Worm (Caenorhabditis elegans) whole organism, early embryonic: ENCODE results near the gene btb-17.

Experiments
- B0310.2 ChIP-seq: sonication (generic microtip); optimal IDR thresholded peaks from 2 replicates; lab custom pipeline; 2016; ENCODE audit warnings: mild to moderate bottlenecking, missing genetic modification characterization, missing compliant biosample characterization
- F13C5.2 ChIP-seq: sonication (generic microtip); optimal IDR thresholded peaks from 2 replicates; lab custom pipeline; 2017; ENCODE audit warnings: mild to moderate bottlenecking, missing genetic modification characterization, inconsistent platforms, missing compliant biosample characterization
- aly-1 ChIP-seq: sonication (generic microtip); optimal IDR thresholded peaks from 2 replicates; lab custom pipeline; 2016; ENCODE audit warnings: missing genetic modification characterization, missing compliant biosample characterization
- ama-1 ChIP-seq: fragments of 150-350 bp; optimal IDR thresholded peaks from 2 replicates; lab custom pipeline; 2014
- ceh-13 ChIP-seq: fragments of 200-800 bp; sonication (Bioruptor generic); optimal IDR thresholded peaks from 2 replicates; lab custom pipeline; 2018; ENCODE audit warnings: mild to moderate bottlenecking, missing genetic modification characterization, missing compliant biosample characterization
- ceh-36 ChIP-seq: sonication (generic microtip); optimal IDR thresholded peaks from 2 replicates; lab custom pipeline; 2016; ENCODE audit warnings: missing genetic modification characterization, inconsistent platforms, missing compliant biosample characterization
- ets-7 ChIP-seq: sonication (generic microtip); optimal IDR thresholded peaks from 2 replicates; lab custom pipeline; 2016; ENCODE audit warnings: missing genotype, missing genetic modification characterization, missing compliant biosample characterization
- flt-1 ChIP-seq: fragments of 200-800 bp; sonication (Bioruptor generic); IDR thresholded peaks from 2 replicates; pipeline ENCODE4 v1.3.6; 2022; ENCODE audit warnings: missing genetic modification characterization, missing compliant biosample characterization
- hmbx-1 ChIP-seq: sonication (generic microtip); optimal IDR thresholded peaks from 2 replicates; lab custom pipeline; 2016; ENCODE audit warnings: mild to moderate bottlenecking, missing genetic modification characterization, missing compliant biosample characterization
- hmg-4 ChIP-seq: fragments of 200-800 bp; sonication (Bioruptor generic); optimal IDR thresholded peaks from 2 replicates; lab custom pipeline; 2018; ENCODE audit warnings: mild to moderate bottlenecking, missing genetic modification characterization, missing compliant biosample characterization
- hnd-1 ChIP-seq: sonication (generic microtip); optimal IDR thresholded peaks from 2 replicates; lab custom pipeline; 2016; ENCODE audit warnings: missing genetic modification characterization, missing compliant biosample characterization
- pes-1 ChIP-seq: fragments of 200-800 bp; sonication (Bioruptor generic); IDR thresholded peaks from 2 replicates; pipeline ENCODE4 v1.3.6; 2022; ENCODE audit warnings: missing genetic modification reagents, missing genetic modification characterization, missing compliant biosample characterization
- scrt-1 ChIP-seq: fragments of 200-800 bp; sonication (Bioruptor generic); IDR thresholded peaks from 2 replicates; pipeline ENCODE4 v1.3.6; 2022; ENCODE audit warnings: missing genetic modification characterization, missing compliant biosample characterization
- sea-1 ChIP-seq: fragments of 200-800 bp; sonication (Bioruptor generic); conservative IDR thresholded peaks from 2 replicates; pipeline ENCODE4 v1.3.6; 2022; ENCODE audit warnings: missing genetic modification characterization, missing compliant biosample characterization
- tbx-11 ChIP-seq: fragments of 200-800 bp; sonication (Bioruptor generic); IDR thresholded peaks from 2 replicates; pipeline ENCODE4 v1.3.6; 2022; ENCODE audit warnings: missing genetic modification characterization, missing compliant biosample characterization
- tbx-37 ChIP-seq: fragments of 200-800 bp; sonication (Bioruptor generic); conservative IDR thresholded peaks from 2 replicates; pipeline ENCODE4 v1.3.6; 2022; ENCODE audit warnings: missing genetic modification reagents, missing genetic modification characterization, missing compliant biosample characterization
- tra-4 ChIP-seq: sonication (generic microtip); optimal IDR thresholded peaks from 2 replicates; lab custom pipeline; 2017; ENCODE audit warnings: missing genetic modification characterization, missing compliant biosample characterization

The btb-17 gene

DNA sequence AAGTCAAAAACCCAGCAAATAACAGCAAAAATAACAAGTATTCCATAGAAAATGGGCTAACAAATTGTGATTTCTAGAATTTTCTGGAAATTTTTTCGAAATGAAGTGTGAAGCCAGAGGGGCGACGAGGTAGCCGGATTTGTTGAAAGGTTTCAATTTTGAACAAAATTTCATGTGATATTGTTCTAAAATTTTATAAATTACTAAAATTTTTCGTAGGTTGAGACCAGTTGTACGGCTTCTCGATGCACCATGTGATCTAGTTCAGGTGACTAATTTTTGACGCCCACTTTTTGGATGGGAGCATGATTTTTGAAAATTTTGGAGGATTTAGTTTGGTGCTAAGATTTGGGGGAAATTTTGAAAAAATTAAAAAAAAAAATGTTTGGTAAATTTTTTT, 36.0 kb upstream of the btb-17 start, which contains the start of gene gcy-19:
gcy-19 (minus strand) TSS at position 101 of the 400 bp plus-strand sequence.
- TF ChIP-seq flt-1 (GFP tag; lab: Robert Waterston, UW) (no peak), hmg-4 (GFP tag; lab: Kevin White, UChicago) (no peak), ama-1 (lab: Kevin White, UChicago) (no peak), ceh-13 (no peak), hmbx-1 (tag; lab: Kevin White, UChicago) (no peak), hnd-1 (no peak), tbx-11 (GFP tag; lab: Robert Waterston, UW) (no peak), sea-1 (GFP tag; lab: Robert Waterston, UW) (no peak), aly-1 (no peak), pes-1 (GFP tag; lab: Robert Waterston, UW) (no peak), tbx-37 (GFP tag; lab: Robert Waterston, UW) (no peak), F13C5.2 (tag; lab: Kevin White, UChicago) (no peak), ceh-36 (no peak), scrt-1 (GFP tag; lab: Robert Waterston, UW) (no peak), B0310.2 (tag; lab: Kevin White, UChicago) (no peak), tra-4 (tag; lab: Kevin White, UChicago) (no peak), ets-7 (tag; lab: Kevin White, UChicago) (no peak)

DNA sequence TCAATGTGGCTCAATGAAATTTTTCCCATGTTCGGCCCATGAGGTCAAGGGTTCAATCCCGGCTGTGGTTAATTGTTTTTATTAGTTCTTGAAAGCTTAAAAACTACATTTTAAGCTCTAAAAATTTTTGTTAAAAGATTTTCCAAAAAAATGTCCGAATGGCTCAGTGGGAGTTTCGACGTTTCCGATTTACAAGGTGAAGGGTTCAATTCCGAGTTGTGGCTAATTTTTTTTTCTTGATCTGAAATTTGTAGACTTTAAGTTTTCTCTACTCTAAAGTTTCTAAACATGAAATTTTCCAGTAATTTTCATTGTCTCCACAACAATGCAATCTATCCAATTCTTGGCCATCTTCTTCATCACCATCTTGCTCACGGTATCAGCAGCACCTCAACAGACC, 32.7 kb upstream of the btb-17 start, which contains the start of gene F02E11.2:
F02E11.2 (plus strand) TSS at position 301 of the 400 bp plus-strand sequence.
- TF ChIP-seq tbx-37 (GFP tag; lab: Robert Waterston, UW) (no peak), aly-1 (no peak), sea-1 (GFP tag; lab: Robert Waterston, UW) (no peak), B0310.2 (tag; lab: Kevin White, UChicago) (no peak), ama-1 (lab: Kevin White, UChicago) (no peak), hmg-4 (GFP tag; lab: Kevin White, UChicago) (no peak), ceh-36 (no peak), tra-4 (tag; lab: Kevin White, UChicago) (no peak), tbx-11 (GFP tag; lab: Robert Waterston, UW) (no peak), pes-1 (GFP tag; lab: Robert Waterston, UW) (no peak)

DNA sequence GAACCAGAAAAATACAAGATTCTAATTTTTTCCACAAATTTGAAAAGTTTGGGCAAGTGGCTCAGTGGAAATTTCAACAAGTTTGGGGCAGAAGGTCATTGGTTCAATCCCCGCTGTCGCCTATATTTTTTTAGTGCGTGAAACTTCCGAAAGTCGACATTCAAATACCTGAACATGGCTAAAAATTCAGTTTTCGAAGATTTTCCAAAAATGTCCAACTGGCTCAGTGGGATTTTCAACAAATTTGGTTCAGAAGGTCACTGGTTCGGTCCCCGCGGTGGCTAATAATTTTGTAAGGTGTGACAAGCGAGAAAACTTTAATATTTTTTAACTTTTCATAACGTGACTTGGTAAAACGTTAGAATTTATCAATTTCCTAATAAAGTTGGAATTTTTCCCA, 30.5 kb upstream of the btb-17 start:
- TF ChIP-seq ets-7 (tag; lab: Kevin White, UChicago) (no peak), hmbx-1 (tag; lab: Kevin White, UChicago) (no peak), F13C5.2 (tag; lab: Kevin White, UChicago) (no peak), tbx-37 (GFP tag; lab: Robert Waterston, UW) (no peak), pes-1 (GFP tag; lab: Robert Waterston, UW) (no peak), scrt-1 (GFP tag; lab: Robert Waterston, UW) (no peak)

DNA sequence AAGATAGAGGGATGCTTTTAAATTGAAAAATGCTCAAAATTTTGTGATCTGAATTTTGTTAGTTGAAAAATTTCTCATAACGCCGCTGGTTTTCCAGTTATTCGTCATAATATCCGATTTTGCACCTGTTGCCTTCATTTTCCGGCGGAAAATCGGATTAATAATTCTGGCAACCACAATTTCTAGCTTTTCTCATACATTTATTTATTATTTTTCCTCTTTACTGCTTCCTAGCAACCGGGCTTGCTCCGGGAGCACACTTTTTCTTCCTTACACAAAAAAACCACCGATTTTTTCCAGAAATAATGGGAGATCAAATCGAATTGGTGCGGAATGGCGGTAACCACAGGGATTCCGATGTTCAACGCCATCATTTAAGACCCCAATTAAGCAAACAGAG, 27.8 kb upstream of the btb-17 start, which contains the start of gene F02E11.7:
F02E11.7 (plus strand) TSS at position 301 of the 400 bp plus-strand sequence.
- TF ChIP-seq ceh-36 (no peak), ets-7 (tag; lab: Kevin White, UChicago) (no peak), ceh-13 (no peak), scrt-1 (GFP tag; lab: Robert Waterston, UW) (no peak), B0310.2 (tag; lab: Kevin White, UChicago) (no peak), flt-1 (GFP tag; lab: Robert Waterston, UW) (no peak), sea-1 (GFP tag; lab: Robert Waterston, UW) (no peak), tbx-11 (GFP tag; lab: Robert Waterston, UW) (no peak), tra-4 (tag; lab: Kevin White, UChicago) (no peak), F13C5.2 (tag; lab: Kevin White, UChicago) (no peak), hmbx-1 (tag; lab: Kevin White, UChicago) (no peak), pes-1 (GFP tag; lab: Robert Waterston, UW) (no peak), tbx-37 (GFP tag; lab: Robert Waterston, UW) (no peak), hnd-1 (no peak), ama-1 (lab: Kevin White, UChicago) (no peak), hmg-4 (GFP tag; lab: Kevin White, UChicago) (no peak), aly-1 (no peak)

DNA sequence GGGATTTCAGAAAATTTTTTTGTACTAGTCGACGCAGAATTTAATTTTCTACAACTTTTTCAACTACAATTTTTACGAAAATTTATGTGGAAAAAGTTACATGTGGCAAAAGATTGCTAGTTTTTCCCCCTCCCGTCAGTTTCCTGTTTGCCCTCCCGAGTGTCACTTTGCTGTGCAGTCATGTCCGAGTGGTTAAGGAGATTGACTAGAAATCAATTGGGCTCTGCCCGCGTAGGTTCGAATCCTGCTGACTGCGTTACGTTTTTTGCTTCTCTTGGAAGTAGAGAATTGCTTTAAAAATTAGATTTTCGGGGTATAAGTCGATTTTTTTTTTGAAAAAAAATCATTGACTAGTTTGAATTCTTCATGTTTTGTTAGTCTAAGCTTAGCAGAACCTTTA, 27.4 kb upstream of the btb-17 start:
- TF ChIP-seq aly-1 (no peak), flt-1 (GFP tag; lab: Robert Waterston, UW) (peak; percentile 60; the same call in 1 of the 2 replicates), scrt-1 (GFP tag; lab: Robert Waterston, UW) (0 out of 2 replicates have a peak, but pooled peaks have one; percentile 19), tbx-37 (GFP tag; lab: Robert Waterston, UW) (no peak), tbx-11 (GFP tag; lab: Robert Waterston, UW) (peak; percentile 58), hmbx-1 (tag; lab: Kevin White, UChicago) (no peak), ceh-13 (peak; percentile 49), pes-1 (GFP tag; lab: Robert Waterston, UW) (peak; percentile 82), hnd-1 (peak; percentile 1)

DNA sequence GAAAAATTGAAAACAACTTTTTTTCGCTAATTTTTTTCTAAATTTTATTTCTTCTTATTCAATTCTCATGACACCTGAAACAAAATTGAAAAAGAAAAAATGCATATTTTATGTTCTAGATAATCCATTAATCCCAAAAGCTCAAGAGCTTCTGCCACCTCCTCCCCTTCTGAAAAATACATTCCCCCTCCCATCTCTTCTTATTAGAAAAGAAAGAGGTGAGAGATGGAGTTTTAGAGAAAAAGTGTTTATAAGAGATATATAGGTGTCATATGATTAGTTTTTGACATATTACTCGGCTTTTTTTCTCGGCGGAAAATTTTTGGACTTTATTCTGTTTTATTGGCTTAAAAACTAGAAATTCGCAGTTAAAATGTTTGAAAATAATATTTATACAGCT, 24.6 kb upstream of the btb-17 start:
- TF ChIP-seq tbx-37 (GFP tag; lab: Robert Waterston, UW) (no peak), tra-4 (tag; lab: Kevin White, UChicago) (no peak), scrt-1 (GFP tag; lab: Robert Waterston, UW) (no peak), ets-7 (tag; lab: Kevin White, UChicago) (no peak), hnd-1 (no peak), B0310.2 (tag; lab: Kevin White, UChicago) (no peak), pes-1 (GFP tag; lab: Robert Waterston, UW) (no peak), F13C5.2 (tag; lab: Kevin White, UChicago) (no peak), aly-1 (no peak), hmbx-1 (tag; lab: Kevin White, UChicago) (no peak), flt-1 (GFP tag; lab: Robert Waterston, UW) (no peak), sea-1 (GFP tag; lab: Robert Waterston, UW) (no peak), ceh-36 (no peak), hmg-4 (GFP tag; lab: Kevin White, UChicago) (no peak), ceh-13 (no peak)

DNA sequence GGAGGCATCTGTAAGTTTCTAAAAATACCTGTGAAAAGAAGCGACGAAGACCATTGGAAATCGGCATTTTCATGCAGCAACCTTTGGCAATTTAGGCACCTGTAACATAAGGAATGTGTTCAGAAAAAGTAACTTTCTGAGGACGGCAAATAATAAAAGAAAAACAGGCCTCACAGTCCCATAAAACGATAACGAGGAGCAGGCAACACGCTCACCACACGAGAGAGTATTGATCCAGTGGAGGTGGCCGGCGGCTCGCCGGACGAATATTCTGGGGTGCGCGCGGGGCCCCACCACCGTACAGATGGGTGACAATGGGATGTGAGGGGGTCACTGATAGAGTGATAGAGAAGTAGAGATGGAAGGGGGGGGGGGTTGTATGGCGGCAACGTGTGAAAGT, 20.3 kb upstream of the btb-17 start, which contains the start of gene F02E11.3:
F02E11.3 (minus strand) TSS at position 101 of the 400 bp plus-strand sequence.
- TF ChIP-seq B0310.2 (tag; lab: Kevin White, UChicago) (no peak), flt-1 (GFP tag; lab: Robert Waterston, UW) (no peak), pes-1 (GFP tag; lab: Robert Waterston, UW) (no peak), tbx-37 (GFP tag; lab: Robert Waterston, UW) (no peak), F13C5.2 (tag; lab: Kevin White, UChicago) (no peak), aly-1 (no peak)
